Worm (Caenorhabditis elegans) whole organism, L1 larva: Measurements from ENCODE around the gene lelo-3.

ENCODE experiments used
- C04F5.9 ChIP-seq: sonication (generic microtip); optimal IDR thresholded peaks from 2 replicates; lab custom pipeline; 2016; ENCODE audit warnings: missing genetic modification characterization, missing compliant biosample characterization
- C34B4.2 ChIP-seq: sonication (generic microtip); optimal IDR thresholded peaks from 2 replicates; lab custom pipeline; 2017; ENCODE audit warnings: mild to moderate bottlenecking, missing genetic modification characterization, missing compliant biosample characterization
- F16B12.6 ChIP-seq: fragments of 150-350 bp; optimal IDR thresholded peaks from 2 replicates; lab custom pipeline; 2014; ENCODE audit warnings: missing biosample characterization, missing genetic modification characterization
- Y116A8C.19 ChIP-seq: sonication (generic microtip); optimal IDR thresholded peaks from 2 replicates; lab custom pipeline; 2016; ENCODE audit warnings: missing compliant biosample characterization, missing genetic modification characterization, borderline replicate concordance
- alr-1 ChIP-seq: fragments of 200-800 bp; sonication (Bioruptor generic); optimal IDR thresholded peaks from 2 replicates; lab custom pipeline; 2018; ENCODE audit warnings: borderline replicate concordance, mild to moderate bottlenecking, missing genetic modification characterization, missing compliant biosample characterization
- ama-1 ChIP-seq: fragments of 150-350 bp; optimal IDR thresholded peaks from 2 replicates; lab custom pipeline; 2014
- ceh-63 ChIP-seq: fragments of 200-800 bp; sonication (Bioruptor generic); optimal IDR thresholded peaks from 2 replicates; lab custom pipeline; 2018; ENCODE audit warnings: mild to moderate bottlenecking, missing genetic modification characterization, missing compliant biosample characterization
- ceh-82 ChIP-seq, 3 experiments: fragments of 150-350 bp in 1 of 3; sonication (generic microtip) in 2 of 3; optimal IDR thresholded peaks; 2 replicates each; lab custom pipeline; 2014 to 2017; ENCODE audit warnings: missing biosample characterization in 3 of 3, missing genetic modification characterization in 3 of 3
- ceh-88 ChIP-seq: fragments of 200-800 bp; sonication (Bioruptor generic); IDR thresholded peaks from 2 replicates; pipeline ENCODE4 v1.3.6; 2022; ENCODE audit warnings: missing genetic modification characterization, missing compliant biosample characterization
- dpl-1 ChIP-seq, 3 experiments: fragments of 150-350 bp in 2 of 3; sonication (generic microtip) in 1 of 3; optimal IDR thresholded peaks; 2 replicates each; lab custom pipeline; 2014 to 2017; ENCODE audit warnings: missing biosample characterization in 3 of 3, missing genetic modification characterization in 3 of 3, missing genetic modification reagents in 3 of 3
- dsc-1 ChIP-seq: sonication (generic microtip); optimal IDR thresholded peaks from 2 replicates; lab custom pipeline; 2016; ENCODE audit warnings: mild to moderate bottlenecking, missing genetic modification characterization, missing compliant biosample characterization
- efl-3 ChIP-seq: fragments of 200-800 bp; sonication (Bioruptor generic); optimal IDR thresholded peaks from 2 replicates; lab custom pipeline; 2018; ENCODE audit warnings: mild to moderate bottlenecking, missing genetic modification characterization, missing compliant biosample characterization
- egl-27 ChIP-seq, 2 experiments: fragments of 150-350 bp in 1 of 2; sonication (generic microtip); optimal IDR thresholded peaks; 3 replicates each; lab custom pipeline; 2017 to 2018; ENCODE audit warnings: missing biosample characterization in 2 of 2, missing genetic modification characterization in 2 of 2, missing genetic modification reagents in 2 of 2
- elt-3 ChIP-seq, 6 experiments: fragments of 150-350 bp in 1 of 6; sonication (generic microtip); optimal IDR thresholded peaks; 2 replicates each; lab custom pipeline; 2017 to 2018; ENCODE audit warnings: missing biosample characterization in 6 of 6, missing genetic modification characterization in 6 of 6, inconsistent platforms in 1 of 6
- ets-5 ChIP-seq: fragments of 200-800 bp; sonication (Bioruptor generic); IDR thresholded peaks from 2 replicates; pipeline ENCODE4 v1.3.6; 2022; ENCODE audit warnings: missing genetic modification characterization, missing compliant biosample characterization
- fkh-8 ChIP-seq: sonication (generic microtip); optimal IDR thresholded peaks from 2 replicates; lab custom pipeline; 2016; ENCODE audit warnings: mild to moderate bottlenecking, missing genetic modification characterization, missing compliant biosample characterization
- grh-1 ChIP-seq: fragments of 200-800 bp; sonication (Bioruptor generic); IDR thresholded peaks from 2 replicates; pipeline ENCODE4 v1.3.6; 2022; ENCODE audit warnings: missing genetic modification reagents, missing genetic modification characterization, missing compliant biosample characterization
- hlh-4 ChIP-seq: sonication (generic microtip); optimal IDR thresholded peaks from 2 replicates; lab custom pipeline; 2016; ENCODE audit warnings: mild to moderate bottlenecking, missing genetic modification characterization, missing compliant biosample characterization
- hpl-2 ChIP-seq: fragments of 150-350 bp; optimal IDR thresholded peaks from 2 replicates; lab custom pipeline; 2014; ENCODE audit warnings: missing biosample characterization, missing genetic modification reagents, missing genetic modification characterization
- irx-1 ChIP-seq: sonication (generic microtip); optimal IDR thresholded peaks from 2 replicates; lab custom pipeline; 2016; ENCODE audit warnings: missing genetic modification characterization, missing compliant biosample characterization
- isw-1 ChIP-seq: fragments of 200-800 bp; sonication (Bioruptor generic); IDR thresholded peaks from 2 replicates; pipeline ENCODE4 v1.3.6; 2022; ENCODE audit warnings: missing genetic modification characterization, missing compliant biosample characterization
- lin-13 ChIP-seq: fragments of 150-350 bp; optimal IDR thresholded peaks from 2 replicates; lab custom pipeline; 2014; ENCODE audit warnings: missing biosample characterization, missing genetic modification reagents, missing genetic modification characterization
- lin-14 ChIP-seq: fragments of 200-800 bp; sonication (Bioruptor generic); optimal IDR thresholded peaks from 2 replicates; lab custom pipeline; 2018; ENCODE audit warnings: mild to moderate bottlenecking, missing genetic modification characterization, moderate library complexity, missing compliant biosample characterization
- lin-35 ChIP-seq, 2 experiments: fragments of 150-350 bp; optimal IDR thresholded peaks; 2 replicates each; lab custom pipeline; 2014; ENCODE audit warnings: missing biosample characterization in 2 of 2, missing genetic modification characterization in 2 of 2, missing genetic modification reagents in 2 of 2
- lsy-2 ChIP-seq, 2 experiments: fragments of 150-350 bp; optimal IDR thresholded peaks; 2 replicates each; lab custom pipeline; 2014; ENCODE audit warnings: missing biosample characterization in 2 of 2, missing genetic modification characterization in 2 of 2
- mab-9 ChIP-seq: fragments of 200-800 bp; sonication (Bioruptor generic); IDR thresholded peaks from 2 replicates; pipeline ENCODE4 v1.3.6; 2022; ENCODE audit warnings: missing genetic modification reagents, missing genetic modification characterization, missing compliant biosample characterization
- mef-2 ChIP-seq: fragments of 150-350 bp; optimal IDR thresholded peaks from 2 replicates; lab custom pipeline; 2014; ENCODE audit warnings: missing biosample characterization, missing genetic modification characterization
- mep-1 ChIP-seq: fragments of 150-350 bp; optimal IDR thresholded peaks from 2 replicates; lab custom pipeline; 2014; ENCODE audit warnings: missing biosample characterization, missing genetic modification characterization
- nhr-11 ChIP-seq: fragments of 150-350 bp; optimal IDR thresholded peaks from 2 replicates; lab custom pipeline; 2014; ENCODE audit warnings: missing biosample characterization, missing genetic modification characterization
- nhr-19 ChIP-seq: fragments of 200-800 bp; sonication (Bioruptor generic); conservative IDR thresholded peaks from 2 replicates; pipeline ENCODE4 v1.3.6; 2022; ENCODE audit warnings: missing genetic modification characterization, missing compliant biosample characterization
- nhr-47 ChIP-seq: sonication (generic microtip); optimal IDR thresholded peaks from 2 replicates; lab custom pipeline; 2016; ENCODE audit warnings: mild to moderate bottlenecking, missing genetic modification characterization, moderate library complexity, missing compliant biosample characterization
- nhr-71 ChIP-seq: sonication (generic microtip); optimal IDR thresholded peaks from 2 replicates; lab custom pipeline; 2016; ENCODE audit warnings: mild to moderate bottlenecking, missing genetic modification characterization, moderate library complexity, missing compliant biosample characterization
- nhr-77 ChIP-seq: fragments of 150-350 bp; optimal IDR thresholded peaks from 2 replicates; lab custom pipeline; 2014; ENCODE audit warnings: missing biosample characterization, missing genetic modification characterization
- nhr-85 ChIP-seq: sonication (generic microtip); peaks from one replicate; lab custom pipeline; 2016; ENCODE audit warnings: missing genetic modification characterization, inconsistent platforms, missing compliant biosample characterization
- nhr-90 ChIP-seq: sonication (generic microtip); optimal IDR thresholded peaks from 2 replicates; lab custom pipeline; 2016; ENCODE audit warnings: mild to moderate bottlenecking, missing genetic modification characterization, missing compliant biosample characterization; ENCODE audit not compliant: poor library complexity
- pax-3 ChIP-seq: fragments of 200-800 bp; sonication (Bioruptor generic); optimal IDR thresholded peaks from 2 replicates; lab custom pipeline; 2018; ENCODE audit warnings: mild to moderate bottlenecking, missing genetic modification characterization, moderate library complexity, missing compliant biosample characterization
- pqm-1 ChIP-seq: sonication (generic microtip); optimal IDR thresholded peaks from 3 replicates; lab custom pipeline; 2017; ENCODE audit warnings: missing biosample characterization, missing genetic modification characterization
- rnt-1 ChIP-seq: sonication (generic microtip); optimal IDR thresholded peaks from 2 replicates; lab custom pipeline; 2016; ENCODE audit warnings: mild to moderate bottlenecking, missing genetic modification characterization, moderate library complexity, missing compliant biosample characterization
- snu-23 ChIP-seq: sonication (generic microtip); optimal IDR thresholded peaks from 2 replicates; lab custom pipeline; 2016; ENCODE audit warnings: missing genetic modification characterization, missing compliant biosample characterization
- sptf-1 ChIP-seq: fragments of 150-350 bp; optimal IDR thresholded peaks from 2 replicates; lab custom pipeline; 2014; ENCODE audit warnings: missing biosample characterization, missing genetic modification characterization
- sup-37 ChIP-seq: fragments of 200-800 bp; sonication (Bioruptor generic); optimal IDR thresholded peaks from 2 replicates; lab custom pipeline; 2018; ENCODE audit warnings: mild to moderate bottlenecking, missing genetic modification characterization, missing compliant biosample characterization
- swsn-7 ChIP-seq: sonication (generic microtip); optimal IDR thresholded peaks from 2 replicates; lab custom pipeline; 2016; ENCODE audit warnings: missing genetic modification characterization, missing compliant biosample characterization
- tbx-2 ChIP-seq: sonication (generic microtip); optimal IDR thresholded peaks from 2 replicates; lab custom pipeline; 2016; ENCODE audit warnings: missing genetic modification characterization, missing compliant biosample characterization
- tlp-1 ChIP-seq: fragments of 150-350 bp; optimal IDR thresholded peaks from 2 replicates; lab custom pipeline; 2014; ENCODE audit warnings: missing biosample characterization, missing genetic modification characterization
- unc-130 ChIP-seq: fragments of 150-350 bp; optimal IDR thresholded peaks from 2 replicates; lab custom pipeline; 2017; ENCODE audit warnings: missing biosample characterization, missing genetic modification characterization, inconsistent platforms
- unc-62 ChIP-seq: fragments of 150-350 bp; optimal IDR thresholded peaks from 2 replicates; lab custom pipeline; 2014; ENCODE audit warnings: missing biosample characterization, missing genetic modification reagents, missing genetic modification characterization
- vab-15 ChIP-seq: sonication (generic microtip); optimal IDR thresholded peaks from 2 replicates; lab custom pipeline; 2017; ENCODE audit warnings: missing genotype, mild to moderate bottlenecking, missing genetic modification characterization, missing compliant biosample characterization
- xbp-1 ChIP-seq: sonication (generic microtip); optimal IDR thresholded peaks from 2 replicates; lab custom pipeline; 2016; ENCODE audit warnings: missing genetic modification characterization, missing compliant biosample characterization
- zag-1 ChIP-seq: fragments of 150-350 bp; optimal IDR thresholded peaks from 2 replicates; lab custom pipeline; 2014; ENCODE audit warnings: missing biosample characterization, missing genetic modification characterization
- zip-4 ChIP-seq: fragments of 200-800 bp; sonication (Bioruptor generic); optimal IDR thresholded peaks from 2 replicates; lab custom pipeline; 2018; ENCODE audit warnings: mild to moderate bottlenecking, missing genetic modification characterization, moderate library complexity, missing compliant biosample characterization
- ztf-11 ChIP-seq, 2 experiments: sonication (generic microtip); optimal IDR thresholded peaks; 2 replicates each; lab custom pipeline; 2016 to 2017; ENCODE audit warnings: missing genetic modification characterization in 2 of 2, missing biosample characterization in 1 of 2, missing compliant biosample characterization in 1 of 2
- ztf-4 ChIP-seq: fragments of 150-350 bp; optimal IDR thresholded peaks from 2 replicates; lab custom pipeline; 2014; ENCODE audit warnings: missing biosample characterization, missing genetic modification characterization

The lelo-3 gene

DNA sequence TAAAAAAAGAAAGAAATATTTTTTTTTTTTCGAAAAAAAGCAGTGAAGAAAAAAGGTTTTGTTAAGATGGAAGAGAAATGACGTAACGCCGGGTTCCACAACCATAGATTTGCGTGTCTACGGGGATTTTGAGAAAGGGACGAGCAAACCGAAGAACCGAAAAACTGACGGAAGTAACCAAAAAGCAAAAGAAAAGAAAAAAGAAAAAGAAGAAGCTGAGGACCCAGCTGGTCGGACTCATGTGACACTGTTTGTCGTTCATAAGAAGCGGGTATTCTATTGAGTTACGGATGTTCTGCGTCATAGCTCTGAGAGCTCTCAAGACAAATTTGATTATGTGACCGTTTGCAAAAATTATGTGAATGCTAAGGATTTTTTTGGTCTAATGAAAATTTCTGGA is 39.6 kb downstream of the lelo-3 start:
- TF ChIP-seq mep-1 (no peak), mef-2 (tag; lab: Kevin White, UChicago) (no peak), ceh-82 (tag; optimal IDR thresholded peaks at IDR 0.05; lab: Kevin White, UChicago) (peak in 1 of 3 experiments; percentile 29), Y116A8C.19 (tag; lab: Kevin White, UChicago) (no peak), irx-1 (no peak), lin-35 (GFP tag; optimal IDR thresholded peaks at IDR 0.05; lab: Kevin White, UChicago) (no peak), zag-1 (tag; lab: Kevin White, UChicago) (no peak), pqm-1 (tag; lab: Kevin White, UChicago) (no peak), unc-62 (GFP tag; lab: Kevin White, UChicago) (no peak), hlh-4 (tag; lab: Kevin White, UChicago) (no peak), sup-37 (no peak), sptf-1 (tag; lab: Kevin White, UChicago) (no peak), ets-5 (GFP tag; lab: Robert Waterston, UW) (no peak), swsn-7 (tag; lab: Kevin White, UChicago) (no peak), nhr-77 (no peak), vab-15 (tag; lab: Kevin White, UChicago) (no peak), pax-3 (tag; lab: Kevin White, UChicago) (no peak), rnt-1 (tag; lab: Kevin White, UChicago) (peak; percentile 21), zip-4 (no peak), snu-23 (peak; percentile 15), ceh-63 (GFP tag; lab: Kevin White, UChicago) (no peak), nhr-11 (no peak), nhr-85 (tag; lab: Kevin White, UChicago) (no peak), fkh-8 (tag; lab: Kevin White, UChicago) (no peak), dpl-1 (GFP tag; optimal IDR thresholded peaks at IDR 0.05; lab: Kevin White, UChicago) (no peak), grh-1 (GFP tag; lab: Robert Waterston, UW) (no peak), hpl-2 (GFP tag; lab: Kevin White, UChicago) (no peak), C04F5.9 (no peak), ceh-88 (GFP tag; lab: Robert Waterston, UW) (no peak), ama-1 (lab: Kevin White, UChicago) (no peak), dsc-1 (tag; lab: Kevin White, UChicago) (no peak), C34B4.2 (no peak), ztf-4 (no peak), nhr-90 (tag; lab: Kevin White, UChicago) (no peak), xbp-1 (tag; lab: Kevin White, UChicago) (peak; percentile 5), nhr-47 (tag; lab: Kevin White, UChicago) (peak; percentile 34), tlp-1 (tag; lab: Kevin White, UChicago) (no peak), alr-1 (tag; lab: Kevin White, UChicago) (no peak), nhr-19 (GFP tag; lab: Robert Waterston, UW) (no peak), lin-14 (GFP tag; lab: Kevin White, UChicago) (peak; percentile 87), F16B12.6 (tag; lab: Kevin White, UChicago) (no peak), elt-3 (tag; optimal IDR thresholded peaks at IDR 0.05; lab: Kevin White, UChicago) (no peak), lin-13 (GFP tag; lab: Kevin White, UChicago) (no peak), unc-130 (tag; lab: Kevin White, UChicago) (no peak), nhr-71 (tag; lab: Kevin White, UChicago) (peak; percentile 44), efl-3 (GFP tag; lab: Kevin White, UChicago) (no peak), lsy-2 (tag; optimal IDR thresholded peaks at IDR 0.05; lab: Kevin White, UChicago) (peak; percentile 11 to 15), mab-9 (GFP tag; lab: Robert Waterston, UW) (no peak), ztf-11 (tag; optimal IDR thresholded peaks at IDR 0.05; lab: Kevin White, UChicago) (no peak), egl-27 (tag; optimal IDR thresholded peaks at IDR 0.05; lab: Kevin White, UChicago) (no peak), isw-1 (GFP tag; lab: Robert Waterston, UW) (no peak), tbx-2 (tag; lab: Kevin White, UChicago) (peak; percentile 19)
